Fruit fly (Drosophila melanogaster) whole organism, embryonic: Measurements from ENCODE around the gene CG6933.

Source experiments
- Atf-2 ChIP-seq: fragments of 200-800 bp; sonication (Bioruptor generic); optimal IDR thresholded peaks from 2 replicates; lab custom pipeline; 2016; ENCODE audit warnings: missing biosample characterization, missing genetic modification characterization
- B-H2 ChIP-seq: fragments of 200-800 bp; sonication (Bioruptor generic); optimal IDR thresholded peaks from 2 replicates; lab custom pipeline; 2018; ENCODE audit warnings: missing biosample characterization, mild to moderate bottlenecking, missing genetic modification characterization
- CG10209 ChIP-seq: fragments of 200-800 bp; sonication (Bioruptor generic); optimal IDR thresholded peaks from 3 replicates; lab custom pipeline; 2017; ENCODE audit warnings: missing biosample characterization, mild to moderate bottlenecking, missing genetic modification characterization, missing genetic modification reagents
- CG11085 ChIP-seq: fragments of 200-800 bp; sonication (Bioruptor generic); IDR thresholded peaks from 2 replicates; pipeline ENCODE4 v1.3.6; 2022; ENCODE audit warnings: missing biosample characterization, missing genetic modification characterization
- CG11247 ChIP-seq: fragments of 200-800 bp; sonication (Bioruptor generic); IDR thresholded peaks from 2 replicates; pipeline ENCODE4 v1.3.6; 2022; ENCODE audit warnings: missing biosample characterization, missing genetic modification characterization
- CG12071 ChIP-seq: fragments of 200-800 bp; sonication (Bioruptor generic); optimal IDR thresholded peaks from 3 replicates; lab custom pipeline; 2018; ENCODE audit warnings: missing biosample characterization, mild to moderate bottlenecking, missing genetic modification characterization
- CG12104 ChIP-seq: fragments of 200-800 bp; sonication (Bioruptor generic); optimal IDR thresholded peaks from 3 replicates; lab custom pipeline; 2016; ENCODE audit warnings: missing biosample characterization, missing genetic modification characterization
- CG1603 ChIP-seq: fragments of 200-800 bp; sonication (Bioruptor generic); optimal IDR thresholded peaks from 2 replicates; lab custom pipeline; 2019; ENCODE audit warnings: missing biosample characterization, mild to moderate bottlenecking, missing genetic modification characterization, moderate library complexity
- CG17829 ChIP-seq: fragments of 200-800 bp; optimal IDR thresholded peaks from 2 replicates; lab custom pipeline; 2019; ENCODE audit warnings: missing biosample characterization, mild to moderate bottlenecking, missing genetic modification characterization, moderate library complexity
- CG18262 ChIP-seq: fragments of 200-800 bp; optimal IDR thresholded peaks from 3 replicates; lab custom pipeline; 2019; ENCODE audit warnings: missing biosample characterization, mild to moderate bottlenecking, missing genetic modification characterization, moderate library complexity
- CG18764 ChIP-seq: fragments of 200-800 bp; sonication (Bioruptor generic); optimal IDR thresholded peaks from 3 replicates; lab custom pipeline; 2016; ENCODE audit warnings: missing biosample characterization, missing genetic modification characterization
- CG33213 ChIP-seq: fragments of 200-800 bp; sonication (Bioruptor generic); optimal IDR thresholded peaks from 3 replicates; lab custom pipeline; 2016; ENCODE audit warnings: missing biosample characterization, missing genetic modification characterization
- CG34376 ChIP-seq: fragments of 200-800 bp; sonication (Bioruptor generic); optimal IDR thresholded peaks from 2 replicates; lab custom pipeline; 2018; ENCODE audit warnings: missing biosample characterization, mild to moderate bottlenecking, missing genetic modification characterization
- CG3838 ChIP-seq: fragments of 200-800 bp; sonication (Bioruptor generic); optimal IDR thresholded peaks from 3 replicates; lab custom pipeline; 2016; ENCODE audit warnings: missing biosample characterization, missing genetic modification characterization
- CG4424 ChIP-seq: fragments of 200-800 bp; sonication (Bioruptor generic); optimal IDR thresholded peaks from 3 replicates; lab custom pipeline; 2016; ENCODE audit warnings: missing biosample characterization, missing genetic modification characterization
- CG7271 ChIP-seq: fragments of 200-800 bp; sonication (Bioruptor generic); optimal IDR thresholded peaks from 2 replicates; lab custom pipeline; 2018; ENCODE audit warnings: missing biosample characterization, mild to moderate bottlenecking, missing genetic modification characterization, moderate library complexity
- CG7357 ChIP-seq: fragments of 200-800 bp; sonication (Bioruptor generic); IDR thresholded peaks from 3 replicates; pipeline ENCODE4 v1.3.6; 2022; ENCODE audit warnings: missing biosample characterization, missing genetic modification characterization
- CG7745 ChIP-seq: fragments of 200-800 bp; sonication (Bioruptor generic); optimal IDR thresholded peaks from 2 replicates; lab custom pipeline; 2018; ENCODE audit warnings: missing biosample characterization, mild to moderate bottlenecking, missing genetic modification characterization, moderate library complexity
- CG7786 ChIP-seq: fragments of 200-800 bp; sonication (Bioruptor generic); optimal IDR thresholded peaks from 2 replicates; lab custom pipeline; 2016; ENCODE audit warnings: missing biosample characterization, missing genetic modification characterization
- CG7928 ChIP-seq: fragments of 200-800 bp; sonication (Bioruptor generic); optimal IDR thresholded peaks from 2 replicates; lab custom pipeline; 2017; ENCODE audit warnings: missing biosample characterization, mild to moderate bottlenecking, missing genetic modification characterization
- CG7987 ChIP-seq: fragments of 200-800 bp; sonication (Bioruptor generic); optimal IDR thresholded peaks from 2 replicates; lab custom pipeline; 2018; ENCODE audit warnings: missing biosample characterization, mild to moderate bottlenecking, missing genetic modification characterization, moderate library complexity
- CG8359 ChIP-seq: fragments of 200-800 bp; sonication (Bioruptor generic); optimal IDR thresholded peaks from 2 replicates; lab custom pipeline; 2017; ENCODE audit warnings: missing biosample characterization, mild to moderate bottlenecking, missing genetic modification characterization, borderline replicate concordance
- CG8478 ChIP-seq: fragments of >200 bp; optimal IDR thresholded peaks from 2 replicates; lab custom pipeline; 2018
- CG8944 ChIP-seq: fragments of 200-800 bp; sonication (Bioruptor generic); optimal IDR thresholded peaks from 3 replicates; lab custom pipeline; 2016; ENCODE audit warnings: missing biosample characterization, missing genetic modification characterization
- CG9876 ChIP-seq: fragments of 200-800 bp; sonication (Bioruptor generic); optimal IDR thresholded peaks from 2 replicates; lab custom pipeline; 2016; ENCODE audit warnings: missing biosample characterization, missing genetic modification characterization
- CkIIα-i1 ChIP-seq: fragments of 200-800 bp; sonication (Bioruptor generic); IDR thresholded peaks from 2 replicates; pipeline ENCODE4 v1.3.6; 2022; ENCODE audit warnings: missing biosample characterization, missing genetic modification characterization
- D19B ChIP-seq: fragments of 200-800 bp; sonication (Bioruptor generic); optimal IDR thresholded peaks from 2 replicates; lab custom pipeline; 2017; ENCODE audit warnings: missing biosample characterization, mild to moderate bottlenecking, missing genetic modification characterization
- Hsf ChIP-seq: fragments of 200-800 bp; sonication (Bioruptor generic); optimal IDR thresholded peaks from 3 replicates; lab custom pipeline; 2016; ENCODE audit warnings: missing biosample characterization, missing genetic modification characterization
- Lhr ChIP-seq: fragments of 200-800 bp; sonication (Bioruptor generic); optimal IDR thresholded peaks from 3 replicates; lab custom pipeline; 2017; ENCODE audit warnings: mild to moderate bottlenecking, missing biosample characterization, missing genetic modification reagents, missing genetic modification characterization
- Lim3 ChIP-seq: fragments of 200-800 bp; sonication (Bioruptor generic); IDR thresholded peaks from 2 replicates; pipeline ENCODE4 v1.3.6; 2022; ENCODE audit warnings: missing biosample characterization, missing genetic modification characterization
- Opbp ChIP-seq: fragments of 200-800 bp; sonication (Bioruptor generic); IDR thresholded peaks from 3 replicates; pipeline ENCODE4 v1.3.6; 2022; ENCODE audit warnings: missing biosample characterization, missing genetic modification characterization; ENCODE audit not compliant: partially characterized antibody
- Rfx ChIP-seq: fragments of 200-800 bp; sonication (Bioruptor generic); IDR thresholded peaks from 2 replicates; pipeline ENCODE4 v1.3.6; 2022; ENCODE audit warnings: missing biosample characterization, missing genetic modification characterization
- Sox102F ChIP-seq: fragments of 200-800 bp; sonication (Bioruptor generic); optimal IDR thresholded peaks from 2 replicates; lab custom pipeline; 2018; ENCODE audit warnings: missing biosample characterization, mild to moderate bottlenecking, missing genetic modification characterization, moderate library complexity
- ato ChIP-seq: fragments of 200-800 bp; sonication (Bioruptor generic); IDR thresholded peaks from 2 replicates; pipeline ENCODE4 v1.3.6; 2022; ENCODE audit warnings: missing biosample characterization, missing genetic modification characterization; ENCODE audit not compliant: partially characterized antibody
- cas ChIP-seq: fragments of 200-800 bp; sonication (Bioruptor generic); IDR thresholded peaks from 2 replicates; pipeline ENCODE4 v1.3.6; 2022; ENCODE audit warnings: missing biosample characterization, missing genetic modification characterization
- chinmo ChIP-seq: fragments of 200-800 bp; sonication (Bioruptor generic); IDR thresholded peaks from 4 replicates; pipeline ENCODE4 v1.3.6; 2022; ENCODE audit warnings: missing biosample characterization, missing genetic modification characterization; ENCODE audit not compliant: partially characterized antibody
- crc ChIP-seq: fragments of 200-800 bp; sonication (Bioruptor generic); optimal IDR thresholded peaks from 2 replicates; lab custom pipeline; 2016; ENCODE audit warnings: missing biosample characterization, missing genetic modification characterization
- crol ChIP-seq: fragments of 200-800 bp; sonication (Bioruptor generic); IDR thresholded peaks from 2 replicates; pipeline ENCODE4 v1.3.6; 2022; ENCODE audit warnings: missing biosample characterization, missing genetic modification characterization
- dati ChIP-seq: fragments of 200-800 bp; sonication (Bioruptor generic); IDR thresholded peaks from 2 replicates; pipeline ENCODE4 v1.3.6; 2022; ENCODE audit warnings: missing biosample characterization, missing genetic modification characterization
- dysf ChIP-seq: fragments of 200-800 bp; sonication (Bioruptor generic); IDR thresholded peaks from 3 replicates; pipeline ENCODE4 v1.3.6; 2022; ENCODE audit warnings: missing biosample characterization, missing genetic modification characterization
- gt ChIP-seq: fragments of 200-800 bp; sonication (Bioruptor generic); IDR thresholded peaks from 2 replicates; pipeline ENCODE4 v1.3.6; 2022; ENCODE audit warnings: missing biosample characterization, missing genetic modification characterization
- kay ChIP-seq: fragments of 200-800 bp; sonication (Bioruptor generic); optimal IDR thresholded peaks from 2 replicates; lab custom pipeline; 2016; ENCODE audit warnings: missing biosample characterization, missing genetic modification characterization
- pan ChIP-seq, 4 experiments: fragments of >200 bp in 3 of 4; fragments of 200-800 bp in 1 of 4; sonication (Bioruptor generic) in 1 of 4; optimal IDR thresholded peaks in 3 of 4; IDR thresholded peaks in 1 of 4; 2 replicates each; pipeline versions ENCODE4 v1.3.6 to Lab custom; 2017 to 2022; ENCODE audit warnings: missing biosample characterization in 2 of 4, missing genetic modification characterization in 2 of 4, mixed read lengths in 1 of 4
- pb ChIP-seq: fragments of 200-800 bp; sonication (Bioruptor generic); optimal IDR thresholded peaks from 3 replicates; lab custom pipeline; 2016; ENCODE audit warnings: missing biosample characterization, missing genetic modification characterization
- pfk ChIP-seq: fragments of 200-800 bp; sonication (Bioruptor generic); optimal IDR thresholded peaks from 2 replicates; lab custom pipeline; 2018; ENCODE audit warnings: missing biosample characterization, mild to moderate bottlenecking, missing genetic modification characterization, moderate library complexity
- pnt ChIP-seq: fragments of 200-800 bp; sonication (Bioruptor generic); optimal IDR thresholded peaks from 3 replicates; lab custom pipeline; 2016; ENCODE audit warnings: missing biosample characterization, missing genetic modification characterization
- schlank ChIP-seq: fragments of 200-800 bp; sonication (Bioruptor generic); optimal IDR thresholded peaks from 2 replicates; lab custom pipeline; 2018; ENCODE audit warnings: missing biosample characterization, mild to moderate bottlenecking, missing genetic modification characterization
- tin ChIP-seq: fragments of 200-800 bp; sonication (Bioruptor generic); optimal IDR thresholded peaks from 3 replicates; lab custom pipeline; 2016; ENCODE audit warnings: missing biosample characterization, missing genetic modification characterization
- tio ChIP-seq: fragments of 200-800 bp; sonication (Bioruptor generic); optimal IDR thresholded peaks from 2 replicates; lab custom pipeline; 2017; ENCODE audit warnings: missing biosample characterization, missing genetic modification characterization, inconsistent platforms
- unpg ChIP-seq: fragments of 200-800 bp; sonication (Bioruptor generic); optimal IDR thresholded peaks from 3 replicates; lab custom pipeline; 2018; ENCODE audit warnings: missing biosample characterization, mild to moderate bottlenecking, missing genetic modification characterization, moderate library complexity

Gene CG6933

dm6 chr3L:20186294-20187020 lies 33.8 kb downstream of the CG6933 start (continued):
- TF ChIP-seq Lhr (GFP tag; lab: Kevin White, UChicago) (peak; percentile 1), Hsf (GFP tag; lab: Kevin White, UChicago) (no peak), Rfx (GFP tag; lab: Robert Waterston, UW) (0 out of 2 replicates have a peak, but pooled peaks have one; percentile 24), dati (no peak), CkIIα-i1 (GFP tag; lab: Robert Waterston, UW) (no peak), pfk (GFP tag; lab: Kevin White, UChicago) (no peak), CG8359 (GFP tag; lab: Kevin White, UChicago) (peak; percentile 7), crc (GFP tag; lab: Kevin White, UChicago) (no peak), CG7745 (tag; lab: Kevin White, UChicago) (no peak), dysf (no peak), Atf-2 (GFP tag; lab: Kevin White, UChicago) (no peak), pnt (GFP tag; lab: Kevin White, UChicago) (no peak), CG4424 (no peak), CG12071 (no peak), CG9876 (no peak), CG18262 (tag; lab: Kevin White, UChicago) (peak; percentile 2), cas (GFP tag; lab: Robert Waterston, UW) (no peak), CG11085 (GFP tag; lab: Robert Waterston, UW) (no peak), Lim3 (GFP tag; lab: Robert Waterston, UW) (no peak), CG11247 (no peak), tio (GFP tag; lab: Kevin White, UChicago) (no peak), CG1603 (no peak), schlank (tag; lab: Kevin White, UChicago) (no peak), ato (GFP tag; lab: Robert Waterston, UW) (no peak), kay (GFP tag; lab: Kevin White, UChicago) (peak; percentile 48), CG7786 (GFP tag; lab: Kevin White, UChicago) (no peak), CG7928 (GFP tag; lab: Kevin White, UChicago) (no peak), Opbp (GFP tag; lab: Robert Waterston, UW) (0 out of 3 replicates have a peak, but pooled peaks have one; percentile 7), B-H2 (GFP tag; lab: Kevin White, UChicago) (peak; percentile 12), pb (GFP tag; lab: Kevin White, UChicago) (no peak), CG18764 (GFP tag; lab: Kevin White, UChicago) (no peak), tin (GFP tag; lab: Kevin White, UChicago) (no peak), gt (GFP tag; lab: Robert Waterston, UW) (no peak), CG17829 (tag; lab: Kevin White, UChicago) (peak; percentile 34), CG8944 (no peak), CG10209 (GFP tag; lab: Kevin White, UChicago) (no peak), crol (GFP tag; lab: Robert Waterston, UW) (peak; percentile 79), pan (optimal IDR thresholded peaks at IDR 0.05; lab: Kevin White, UChicago) (no peak), pan (GFP tag; optimal IDR thresholded peaks at IDR 0.05 in 1 of 2, IDR thresholded peaks at IDR 0.05 in 1 of 2) (no peak), D19B (GFP tag; lab: Kevin White, UChicago) (no peak), CG3838 (no peak), CG12104 (GFP tag; lab: Kevin White, UChicago) (no peak), CG7987 (GFP tag; lab: Kevin White, UChicago) (no peak), CG7271 (tag; lab: Kevin White, UChicago) (no peak), CG7357 (no peak), CG34376 (GFP tag; lab: Kevin White, UChicago) (no peak), Sox102F (GFP tag; lab: Kevin White, UChicago) (no peak), CG8478 (lab: Kevin White, UChicago) (no peak), chinmo (GFP tag; lab: Robert Waterston, UW) (peak; percentile 76; the same call in 1 of the 4 replicates), unpg (GFP tag; lab: Kevin White, UChicago) (no peak), CG33213 (no peak)
